Worm (Caenorhabditis elegans) whole organism, mixed stage, embryonic: ENCODE results near the gene vit-6.

Source experiments
- M03D4.4 ChIP-seq: sonication (generic microtip); optimal IDR thresholded peaks from 2 replicates; lab custom pipeline; 2017; ENCODE audit warnings: mild to moderate bottlenecking, missing genetic modification characterization, missing compliant biosample characterization
- bed-3 ChIP-seq: fragments of 200-800 bp; sonication (Bioruptor generic); optimal IDR thresholded peaks from 3 replicates; lab custom pipeline; 2018; ENCODE audit warnings: mild to moderate bottlenecking, missing genetic modification characterization, moderate library complexity, missing compliant biosample characterization
- blmp-1 ChIP-seq: fragments of 150-350 bp; optimal IDR thresholded peaks from 2 replicates; lab custom pipeline; 2014; ENCODE audit warnings: missing biosample characterization, missing genetic modification characterization
- ceh-39 ChIP-seq: fragments of 150-350 bp; optimal IDR thresholded peaks from 2 replicates; lab custom pipeline; 2014; ENCODE audit warnings: missing biosample characterization, missing genetic modification characterization
- ceh-43 ChIP-seq: fragments of 200-800 bp; sonication (Bioruptor generic); optimal IDR thresholded peaks from 2 replicates; lab custom pipeline; 2018; ENCODE audit warnings: mild to moderate bottlenecking, missing genetic modification characterization, moderate library complexity, missing compliant biosample characterization
- ces-1 ChIP-seq: fragments of 150-350 bp; optimal IDR thresholded peaks from 2 replicates; lab custom pipeline; 2014; ENCODE audit warnings: missing biosample characterization, missing genetic modification reagents, missing genetic modification characterization
- drap-1 ChIP-seq: fragments of 200-800 bp; sonication (Bioruptor generic); optimal IDR thresholded peaks from 3 replicates; lab custom pipeline; 2018; ENCODE audit warnings: mild to moderate bottlenecking, missing genetic modification characterization, missing compliant biosample characterization
- elt-1 ChIP-seq: sonication (generic microtip); optimal IDR thresholded peaks from 2 replicates; lab custom pipeline; 2017; ENCODE audit warnings: missing genetic modification characterization, mild to moderate bottlenecking, missing compliant biosample characterization, antibody characterized with exemption, moderate library complexity, borderline replicate concordance; ENCODE audit not compliant: insufficient read depth
- elt-3 ChIP-seq: fragments of 150-350 bp; optimal IDR thresholded peaks from 2 replicates; lab custom pipeline; 2014; ENCODE audit warnings: missing biosample characterization, missing genetic modification characterization
- flh-1 ChIP-seq: fragments of 200-800 bp; sonication (Bioruptor generic); optimal IDR thresholded peaks from 2 replicates; lab custom pipeline; 2018; ENCODE audit warnings: mild to moderate bottlenecking, missing genetic modification characterization, moderate library complexity, missing compliant biosample characterization
- ham-2 ChIP-seq: fragments of 200-800 bp; sonication (Bioruptor generic); optimal IDR thresholded peaks from 2 replicates; lab custom pipeline; 2018; ENCODE audit warnings: mild to moderate bottlenecking, missing genetic modification characterization, missing compliant biosample characterization
- hlh-1 ChIP-seq: fragments of 150-350 bp; optimal IDR thresholded peaks from 2 replicates; lab custom pipeline; 2014; ENCODE audit warnings: missing biosample characterization, missing genetic modification reagents, missing genetic modification characterization
- lin-32 ChIP-seq: fragments of 200-800 bp; sonication (Bioruptor generic); optimal IDR thresholded peaks from 2 replicates; lab custom pipeline; 2018; ENCODE audit warnings: mild to moderate bottlenecking, missing genetic modification characterization, missing compliant biosample characterization
- lsy-2 ChIP-seq: fragments of 150-350 bp; optimal IDR thresholded peaks from 2 replicates; lab custom pipeline; 2014; ENCODE audit warnings: missing biosample characterization, missing genetic modification characterization
- mab-5 ChIP-seq: fragments of 150-350 bp; optimal IDR thresholded peaks from 2 replicates; lab custom pipeline; 2014; ENCODE audit warnings: missing biosample characterization, missing genetic modification characterization
- mls-2 ChIP-seq: sonication (generic microtip); optimal IDR thresholded peaks from 2 replicates; lab custom pipeline; 2016; ENCODE audit warnings: mild to moderate bottlenecking, missing genetic modification characterization, moderate library complexity, missing compliant biosample characterization
- nhr-12 ChIP-seq: fragments of 150-350 bp; optimal IDR thresholded peaks from 2 replicates; lab custom pipeline; 2014; ENCODE audit warnings: missing biosample characterization, missing genetic modification characterization
- nhr-2 ChIP-seq: fragments of 150-350 bp; optimal IDR thresholded peaks from 2 replicates; lab custom pipeline; 2014; ENCODE audit warnings: missing biosample characterization, missing genetic modification characterization
- nhr-237 ChIP-seq: fragments of 150-350 bp; optimal IDR thresholded peaks from 2 replicates; lab custom pipeline; 2014; ENCODE audit warnings: missing biosample characterization, missing genetic modification characterization
- nhr-28 ChIP-seq: fragments of 150-350 bp; optimal IDR thresholded peaks from 2 replicates; lab custom pipeline; 2014; ENCODE audit warnings: missing biosample characterization, missing genetic modification characterization
- nhr-76 ChIP-seq: sonication (generic microtip); optimal IDR thresholded peaks from 2 replicates; lab custom pipeline; 2017; ENCODE audit warnings: missing biosample characterization, missing genetic modification characterization
- pha-4 ChIP-seq: fragments of 150-350 bp; optimal IDR thresholded peaks from 2 replicates; lab custom pipeline; 2018; ENCODE audit warnings: missing biosample characterization, missing genetic modification reagents, missing genetic modification characterization
- sem-2 ChIP-seq: fragments of 200-800 bp; sonication (Bioruptor generic); optimal IDR thresholded peaks from 2 replicates; lab custom pipeline; 2018; ENCODE audit warnings: mild to moderate bottlenecking, missing genetic modification characterization, missing compliant biosample characterization
- snpc-4 ChIP-seq: fragments of 150-350 bp; optimal IDR thresholded peaks from 2 replicates; lab custom pipeline; 2014; ENCODE audit warnings: missing biosample characterization, missing genetic modification characterization
- sptf-1 ChIP-seq: sonication (generic microtip); optimal IDR thresholded peaks from 2 replicates; lab custom pipeline; 2017; ENCODE audit warnings: mild to moderate bottlenecking, missing genetic modification characterization, moderate library complexity, missing compliant biosample characterization
- tbx-8 ChIP-seq: fragments of 200-800 bp; sonication (Bioruptor generic); optimal IDR thresholded peaks from 2 replicates; lab custom pipeline; 2018; ENCODE audit warnings: mild to moderate bottlenecking, missing genetic modification characterization, moderate library complexity, missing compliant biosample characterization
- unc-39 ChIP-seq: fragments of 150-350 bp; optimal IDR thresholded peaks from 2 replicates; lab custom pipeline; 2014; ENCODE audit warnings: missing biosample characterization, missing genetic modification characterization
- ztf-11 ChIP-seq: fragments of 150-350 bp; optimal IDR thresholded peaks from 2 replicates; lab custom pipeline; 2014; ENCODE audit warnings: missing biosample characterization, missing genetic modification characterization

vit-6 gene

DNA sequence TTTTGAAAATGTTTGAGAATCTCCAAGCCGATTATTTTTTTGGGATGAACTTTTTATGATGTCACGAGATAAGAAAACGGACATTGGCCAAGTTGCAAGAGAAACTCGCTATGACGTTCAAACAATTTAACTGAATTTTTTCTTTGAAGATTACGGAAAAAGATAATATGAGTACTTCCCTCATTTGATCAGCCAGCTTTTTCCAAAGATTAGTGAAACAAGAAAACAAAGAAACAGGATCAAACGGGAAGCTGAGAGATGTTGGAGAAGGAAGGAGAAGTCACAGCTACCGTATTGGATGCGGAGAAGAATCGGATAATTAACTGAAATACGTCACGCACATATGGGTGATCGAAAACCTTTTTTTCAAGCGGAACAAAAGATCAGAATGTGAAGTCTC lies 6.8 kb upstream of the vit-6 start:
- TF ChIP-seq elt-1: peak; percentile 16
- TF ChIP-seq ceh-43 (GFP tag; lab: Kevin White, UChicago): no peak
- no peak for TF ChIP-seq ztf-11 (tag; lab: Kevin White, UChicago)
- no peak for TF ChIP-seq M03D4.4 (tag; lab: Kevin White, UChicago)
- TF ChIP-seq mls-2 (tag; lab: Kevin White, UChicago): no peak
- TF ChIP-seq drap-1 (GFP tag; lab: Kevin White, UChicago): no peak

DNA sequence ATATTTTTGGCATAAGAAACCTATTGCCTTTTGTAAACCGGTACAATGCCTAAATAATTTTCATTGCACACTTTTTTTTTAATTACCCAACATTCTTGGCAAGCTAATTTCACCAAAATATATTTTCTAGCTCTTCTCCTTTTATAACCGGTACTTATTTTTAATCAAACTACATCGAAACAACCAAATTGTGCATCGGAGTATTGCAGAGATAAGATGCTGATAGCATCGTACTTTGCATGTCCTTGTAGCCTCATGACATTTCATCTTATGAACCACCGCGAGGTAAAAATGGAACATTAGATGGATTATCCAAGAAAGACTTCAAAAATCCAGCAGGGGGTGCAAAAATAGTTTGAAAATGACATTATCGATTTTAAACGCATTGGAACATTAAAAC lies 5.7 kb upstream of the vit-6 start:
- no peak for TF ChIP-seq sem-2 (GFP tag; lab: Kevin White, UChicago)
- no peak for TF ChIP-seq ham-2 (GFP tag; lab: Kevin White, UChicago)
- no peak for TF ChIP-seq ces-1 (GFP tag; lab: Kevin White, UChicago)
- TF ChIP-seq elt-1: peak; percentile 56
- no peak for TF ChIP-seq hlh-1

DNA sequence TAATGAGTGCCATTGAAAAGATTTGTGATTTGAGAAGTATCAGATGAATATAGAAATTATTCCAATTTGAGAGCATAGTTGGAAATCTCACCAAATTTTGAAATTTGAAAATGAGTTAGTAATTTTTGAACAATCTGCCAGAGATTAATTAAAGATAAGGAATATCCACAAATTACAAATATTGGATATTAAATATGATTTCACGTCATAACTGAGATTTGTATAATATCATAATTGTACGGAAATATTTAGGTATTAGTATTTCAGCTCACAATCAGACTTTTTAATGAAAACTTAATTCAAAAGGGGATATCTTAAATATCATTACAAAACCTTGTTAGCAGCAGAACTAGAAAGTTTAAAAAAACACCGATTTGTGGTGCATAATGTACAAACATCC lies 1.1 kb upstream of the vit-6 start, which contains the start of gene K07H8.7:
Gene K07H8.7, minus strand, starts transcription at position 101 of the 400 bp plus-strand sequence.
- TF ChIP-seq nhr-76: no peak
- TF ChIP-seq ceh-43 (GFP tag; lab: Kevin White, UChicago): no peak
- no peak for TF ChIP-seq elt-3 (tag; lab: Kevin White, UChicago)
- TF ChIP-seq ztf-11 (tag; lab: Kevin White, UChicago): no peak
- no peak for TF ChIP-seq ham-2 (GFP tag; lab: Kevin White, UChicago)
- no peak for TF ChIP-seq sptf-1 (tag; lab: Kevin White, UChicago)
- no peak for TF ChIP-seq drap-1 (GFP tag; lab: Kevin White, UChicago)
- TF ChIP-seq ceh-39 (tag; lab: Kevin White, UChicago): no peak
- no peak for TF ChIP-seq mls-2 (tag; lab: Kevin White, UChicago)
- no peak for TF ChIP-seq lin-32
- TF ChIP-seq bed-3 (GFP tag; lab: Kevin White, UChicago): no peak
- TF ChIP-seq, all 35 proteins: peak for 0

DNA sequence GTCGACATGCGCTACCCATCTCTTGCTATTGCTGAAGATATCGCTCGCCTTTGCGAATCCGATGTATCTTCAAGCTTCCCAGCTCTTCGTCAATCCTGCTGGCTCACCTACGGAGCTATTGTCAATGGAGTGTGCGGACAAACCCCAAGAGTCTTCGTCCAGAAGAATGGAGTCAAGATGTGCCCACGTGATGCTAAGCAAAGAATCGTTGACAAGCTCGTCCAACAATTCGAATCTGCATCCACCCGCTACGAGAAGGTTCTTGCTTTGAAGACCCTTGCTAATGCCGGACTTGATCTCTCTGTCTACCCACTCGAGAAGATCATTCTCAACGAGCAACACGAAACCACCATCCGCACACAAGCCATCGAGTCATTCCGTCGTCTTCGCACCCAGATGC lies 1.7 kb downstream of the vit-6 start:
- TF ChIP-seq nhr-12 (tag; lab: Kevin White, UChicago) (no peak), elt-3 (tag; lab: Kevin White, UChicago) (no peak), sem-2 (GFP tag; lab: Kevin White, UChicago) (no peak), M03D4.4 (tag; lab: Kevin White, UChicago) (no peak), bed-3 (GFP tag; lab: Kevin White, UChicago) (no peak)

DNA sequence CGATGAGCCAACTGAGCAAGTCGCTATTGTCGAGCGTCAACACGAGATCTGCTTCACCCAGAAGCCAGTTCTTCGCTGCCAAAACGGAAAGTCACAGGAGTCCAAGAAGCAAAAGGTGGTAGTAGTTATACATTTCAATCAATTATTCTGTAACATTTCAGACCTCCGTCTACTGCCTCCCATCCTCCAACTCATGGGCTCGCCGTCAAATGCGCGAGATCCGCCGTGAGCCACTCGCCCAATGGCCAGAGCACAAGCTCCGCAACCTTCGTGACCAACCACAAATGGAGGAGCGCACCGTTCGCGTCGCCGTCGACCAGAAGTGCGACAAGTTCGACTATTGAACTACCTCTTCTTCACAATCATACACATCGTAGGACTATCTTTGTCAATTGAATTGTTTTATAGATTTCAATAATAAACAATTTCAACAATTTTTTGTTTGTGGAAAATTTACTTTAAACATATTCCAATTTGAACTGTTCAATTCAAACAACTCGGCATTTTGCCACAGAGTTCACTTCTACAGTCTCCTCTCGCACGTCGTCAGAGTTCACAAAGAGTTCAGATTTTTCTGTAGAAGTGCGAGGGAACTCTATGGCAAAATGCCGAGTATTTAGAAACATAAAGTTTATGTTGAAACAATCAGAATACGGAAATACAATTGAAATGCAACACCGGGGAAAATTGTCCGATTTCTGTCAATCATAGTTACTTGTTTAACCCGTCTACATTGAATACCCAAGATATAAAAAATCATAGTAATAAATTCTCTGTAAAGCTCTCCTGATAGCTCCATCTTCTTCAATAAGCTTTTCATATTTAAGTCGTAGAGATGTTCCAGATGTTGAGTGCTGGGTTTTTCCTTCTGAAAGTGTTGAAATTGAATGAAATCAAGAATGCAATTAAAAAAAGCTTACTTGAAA lies 5.3 kb downstream of the vit-6 start:
- TF ChIP-seq snpc-4 (tag; lab: Kevin White, UChicago): no peak
- no peak for TF ChIP-seq hlh-1
- TF ChIP-seq drap-1 (GFP tag; lab: Kevin White, UChicago): no peak
- TF ChIP-seq flh-1: no peak
- TF ChIP-seq, all 35 proteins: peak for 0

DNA sequence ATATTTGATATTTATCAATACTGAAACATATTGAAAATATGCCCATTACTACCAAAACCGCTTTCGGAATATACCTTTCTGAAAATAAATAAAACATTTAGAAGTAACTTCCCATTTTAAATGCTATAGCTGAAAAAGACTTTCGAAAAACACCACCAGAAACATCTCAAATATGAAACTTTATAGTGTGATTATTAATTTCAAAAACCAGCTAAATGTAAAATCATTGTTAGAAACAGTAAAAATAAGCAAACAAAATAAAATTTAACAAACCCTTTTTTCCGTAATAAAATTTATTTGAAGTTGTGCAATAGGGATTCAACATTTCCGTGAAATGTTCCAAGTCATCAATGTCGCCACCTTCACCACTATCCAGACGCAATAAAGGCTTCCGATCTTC lies 7.1 kb downstream of the vit-6 start, which contains the start of the genes K07H8.5 and K07H8.8:
Gene K07H8.5, plus strand, starts transcription at position 301 of the 400 bp plus-strand sequence.
Gene K07H8.8, minus strand, starts transcription at position 389 of the 400 bp plus-strand sequence.
- no peak for TF ChIP-seq pha-4 (tag; lab: Kevin White, UChicago)
- TF ChIP-seq, all 35 proteins: peak for 0

DNA sequence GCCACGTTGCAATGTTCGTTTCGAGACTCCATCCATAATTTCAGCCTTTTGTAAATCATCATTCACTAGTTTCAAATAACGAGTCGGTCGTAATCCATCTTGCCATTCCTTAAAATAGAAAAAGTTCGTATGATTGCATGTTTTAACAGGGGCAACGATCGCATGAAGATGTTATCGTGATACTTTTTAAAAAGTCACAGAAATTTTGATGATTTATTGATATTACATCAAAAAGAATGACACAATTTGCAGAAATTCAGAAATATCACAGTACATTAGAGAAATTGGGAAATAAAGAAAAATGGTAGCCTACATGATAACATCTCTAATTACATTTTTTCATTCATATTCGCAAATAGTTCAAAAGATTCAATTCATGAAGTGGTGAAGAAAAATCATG lies 12.4 kb downstream of the vit-6 start:
- TF ChIP-seq nhr-28 (tag; lab: Kevin White, UChicago) (no peak), drap-1 (GFP tag; lab: Kevin White, UChicago) (no peak), snpc-4 (tag; lab: Kevin White, UChicago) (no peak), nhr-2 (tag; lab: Kevin White, UChicago) (no peak), tbx-8 (no peak), lin-32 (no peak), hlh-1 (no peak), unc-39 (tag; lab: Kevin White, UChicago) (no peak), nhr-12 (tag; lab: Kevin White, UChicago) (no peak), blmp-1 (no peak), mab-5 (no peak), nhr-237 (tag; lab: Kevin White, UChicago) (no peak), mls-2 (tag; lab: Kevin White, UChicago) (no peak), lsy-2 (tag; lab: Kevin White, UChicago) (no peak), ceh-39 (tag; lab: Kevin White, UChicago) (no peak), pha-4 (tag; lab: Kevin White, UChicago) (no peak), flh-1 (no peak)
